Fruit fly (Drosophila melanogaster) whole organism, embryonic: Measurements from ENCODE around the gene CG13031.

ENCODE experiments used
- Adf1 ChIP-seq: fragments of 200-800 bp; sonication (Bioruptor generic); IDR thresholded peaks from 2 replicates; pipeline ENCODE4 v1.3.6; 2022; ENCODE audit warnings: missing biosample characterization, missing genetic modification characterization
- BEAF-32 ChIP-seq: fragments of 200-800 bp; sonication (Bioruptor generic); optimal IDR thresholded peaks from 3 replicates; lab custom pipeline; 2017; ENCODE audit warnings: missing biosample characterization, missing genetic modification characterization, mild to moderate bottlenecking, moderate library complexity, missing genetic modification reagents
- BtbVII ChIP-seq: fragments of 200-800 bp; sonication (Bioruptor generic); optimal IDR thresholded peaks from 3 replicates; lab custom pipeline; 2017; ENCODE audit warnings: missing biosample characterization, mild to moderate bottlenecking, missing genetic modification characterization
- Bteb2 ChIP-seq: fragments of 200-800 bp; sonication (Bioruptor generic); optimal IDR thresholded peaks from 2 replicates; lab custom pipeline; 2016; ENCODE audit warnings: missing biosample characterization, missing genetic modification characterization
- CG10543 ChIP-seq: fragments of 200-800 bp; sonication (Bioruptor generic); optimal IDR thresholded peaks from 3 replicates; lab custom pipeline; 2017; ENCODE audit warnings: missing biosample characterization, mild to moderate bottlenecking, missing genetic modification characterization, moderate library complexity
- CG11696 ChIP-seq: fragments of 200-800 bp; sonication (Bioruptor generic); IDR thresholded peaks from 2 replicates; pipeline ENCODE4 v1.3.6; 2022; ENCODE audit warnings: missing biosample characterization, missing genetic modification characterization
- CG12104 ChIP-seq: fragments of 200-800 bp; sonication (Bioruptor generic); optimal IDR thresholded peaks from 3 replicates; lab custom pipeline; 2016; ENCODE audit warnings: missing biosample characterization, missing genetic modification characterization
- CG13287 ChIP-seq: fragments of 200-800 bp; sonication (Bioruptor generic); IDR thresholded peaks from 2 replicates; pipeline ENCODE4 v1.3.6; 2022; ENCODE audit warnings: missing biosample characterization, missing genetic modification characterization; ENCODE audit not compliant: partially characterized antibody
- CG14710 ChIP-seq: fragments of 200-800 bp; sonication (Bioruptor generic); optimal IDR thresholded peaks from 3 replicates; lab custom pipeline; 2019; ENCODE audit warnings: missing biosample characterization, mild to moderate bottlenecking, missing genetic modification characterization, moderate library complexity
- CG14860 ChIP-seq: fragments of 200-800 bp; sonication (Bioruptor generic); IDR thresholded peaks from 3 replicates; pipeline ENCODE4 v1.3.6; 2022; ENCODE audit warnings: missing biosample characterization, missing genetic modification characterization; ENCODE audit not compliant: partially characterized antibody
- CG15479 ChIP-seq: fragments of 200-800 bp; sonication (Bioruptor generic); optimal IDR thresholded peaks from 3 replicates; lab custom pipeline; 2019; ENCODE audit warnings: missing biosample characterization, mild to moderate bottlenecking, missing genetic modification characterization, moderate library complexity
- CG18619 ChIP-seq: fragments of 200-800 bp; sonication (Bioruptor generic); optimal IDR thresholded peaks from 3 replicates; lab custom pipeline; 2017; ENCODE audit warnings: missing biosample characterization, mild to moderate bottlenecking, missing genetic modification characterization
- CG31388 ChIP-seq: fragments of 200-800 bp; sonication (Bioruptor generic); optimal IDR thresholded peaks from 2 replicates; lab custom pipeline; 2016; ENCODE audit warnings: missing biosample characterization, missing genetic modification characterization
- CG4730 ChIP-seq: fragments of 200-800 bp; sonication (Bioruptor generic); IDR thresholded peaks from 2 replicates; pipeline ENCODE4 v1.3.6; 2022; ENCODE audit warnings: missing biosample characterization, missing genetic modification characterization
- CG5180 ChIP-seq: fragments of 200-800 bp; sonication (Bioruptor generic); optimal IDR thresholded peaks from 3 replicates; lab custom pipeline; 2017; ENCODE audit warnings: missing biosample characterization, missing genetic modification characterization, mild to moderate bottlenecking, moderate library complexity, missing genetic modification reagents
- CG6654 ChIP-seq: fragments of 200-800 bp; sonication (Bioruptor generic); optimal IDR thresholded peaks from 2 replicates; lab custom pipeline; 2017; ENCODE audit warnings: missing biosample characterization, mild to moderate bottlenecking, missing genetic modification characterization
- CG6854 ChIP-seq: fragments of 200-800 bp; sonication (Bioruptor generic); optimal IDR thresholded peaks from 3 replicates; lab custom pipeline; 2017; ENCODE audit warnings: missing biosample characterization, mild to moderate bottlenecking, missing genetic modification characterization
- Dp ChIP-seq: fragments of 200-800 bp; sonication (Bioruptor generic); optimal IDR thresholded peaks from 2 replicates; lab custom pipeline; 2018; ENCODE audit warnings: missing biosample characterization, mild to moderate bottlenecking, missing genetic modification characterization, moderate library complexity
- Dref ChIP-seq: fragments of 200-800 bp; sonication (Bioruptor generic); IDR thresholded peaks from 2 replicates; pipeline ENCODE4 v1.3.6; 2022; ENCODE audit warnings: missing biosample characterization, missing genetic modification characterization
- Eip74EF ChIP-seq, 2 experiments: fragments of 200-800 bp in 1 of 2; fragments of >200 bp in 1 of 2; sonication (Bioruptor generic) in 1 of 2; optimal IDR thresholded peaks; 2 replicates each; lab custom pipeline; 2017 to 2019; ENCODE audit warnings: missing biosample characterization in 2 of 2, missing genetic modification characterization in 2 of 2, mild to moderate bottlenecking in 1 of 2, moderate library complexity in 1 of 2
- Opbp ChIP-seq: fragments of 200-800 bp; sonication (Bioruptor generic); IDR thresholded peaks from 3 replicates; pipeline ENCODE4 v1.3.6; 2022; ENCODE audit warnings: missing biosample characterization, missing genetic modification characterization; ENCODE audit not compliant: partially characterized antibody
- Side ChIP-seq: fragments of 200-800 bp; sonication (Bioruptor generic); optimal IDR thresholded peaks from 2 replicates; lab custom pipeline; 2016; ENCODE audit warnings: missing biosample characterization, missing genetic modification characterization
- Spps ChIP-seq: fragments of 200-800 bp; sonication (Bioruptor generic); optimal IDR thresholded peaks from 2 replicates; lab custom pipeline; 2018; ENCODE audit warnings: missing biosample characterization, mild to moderate bottlenecking, missing genetic modification characterization
- Sry-δ ChIP-seq: fragments of 200-800 bp; sonication (Bioruptor generic); optimal IDR thresholded peaks from 2 replicates; lab custom pipeline; 2016; ENCODE audit warnings: missing biosample characterization, missing genetic modification characterization
- ac ChIP-seq: fragments of 200-800 bp; sonication (Bioruptor generic); optimal IDR thresholded peaks from 3 replicates; lab custom pipeline; 2017; ENCODE audit warnings: missing biosample characterization, mild to moderate bottlenecking, missing genetic modification characterization
- al ChIP-seq: fragments of 200-800 bp; sonication (Bioruptor generic); IDR thresholded peaks from 2 replicates; pipeline ENCODE4 v1.3.6; 2022; ENCODE audit warnings: missing biosample characterization, missing genetic modification characterization
- amos ChIP-seq: fragments of 200-800 bp; sonication (Bioruptor generic); IDR thresholded peaks from 2 replicates; pipeline ENCODE4 v1.3.6; 2022; ENCODE audit warnings: missing biosample characterization, missing genetic modification characterization; ENCODE audit not compliant: partially characterized antibody
- bbx ChIP-seq: fragments of 200-800 bp; sonication (Bioruptor generic); IDR thresholded peaks from 2 replicates; pipeline ENCODE4 v1.3.6; 2022; ENCODE audit warnings: missing biosample characterization, missing genetic modification characterization; ENCODE audit not compliant: partially characterized antibody
- cad ChIP-seq: fragments of >200 bp; optimal IDR thresholded peaks from 2 replicates; lab custom pipeline; 2017; ENCODE audit warnings: missing biosample characterization, missing genetic modification characterization
- chinmo ChIP-seq: fragments of 200-800 bp; sonication (Bioruptor generic); IDR thresholded peaks from 4 replicates; pipeline ENCODE4 v1.3.6; 2022; ENCODE audit warnings: missing biosample characterization, missing genetic modification characterization; ENCODE audit not compliant: partially characterized antibody
- dmrt99B ChIP-seq: fragments of 200-800 bp; sonication (Bioruptor generic); optimal IDR thresholded peaks from 2 replicates; lab custom pipeline; 2018; ENCODE audit warnings: missing biosample characterization, mild to moderate bottlenecking, missing genetic modification characterization, moderate library complexity
- fd102C ChIP-seq: fragments of 200-800 bp; sonication (Bioruptor generic); optimal IDR thresholded peaks from 2 replicates; lab custom pipeline; 2018; ENCODE audit warnings: missing biosample characterization, mild to moderate bottlenecking, missing genetic modification characterization, moderate library complexity
- hb ChIP-seq: fragments of 200-800 bp; sonication (Bioruptor generic); IDR thresholded peaks from 3 replicates; pipeline ENCODE4 v1.3.6; 2022; ENCODE audit warnings: missing biosample characterization, missing genetic modification characterization; ENCODE audit not compliant: partially characterized antibody
- hbn ChIP-seq: fragments of 200-800 bp; sonication (Bioruptor generic); IDR thresholded peaks from 2 replicates; pipeline ENCODE4 v1.3.6; 2022; ENCODE audit warnings: missing biosample characterization, missing genetic modification characterization; ENCODE audit not compliant: partially characterized antibody
- kah ChIP-seq: fragments of 200-800 bp; sonication (Bioruptor generic); optimal IDR thresholded peaks from 2 replicates; lab custom pipeline; 2018; ENCODE audit warnings: missing biosample characterization, mild to moderate bottlenecking, missing genetic modification characterization
- kay ChIP-seq: fragments of 200-800 bp; sonication (Bioruptor generic); optimal IDR thresholded peaks from 2 replicates; lab custom pipeline; 2016; ENCODE audit warnings: missing biosample characterization, missing genetic modification characterization
- nerfin-2 ChIP-seq: fragments of 200-800 bp; sonication (Bioruptor generic); IDR thresholded peaks from 2 replicates; pipeline ENCODE4 v1.3.6; 2022; ENCODE audit warnings: missing biosample characterization, missing genetic modification characterization; ENCODE audit not compliant: partially characterized antibody
- onecut ChIP-seq: fragments of 200-800 bp; sonication (Bioruptor generic); IDR thresholded peaks from 2 replicates; pipeline ENCODE4 v1.3.6; 2022; ENCODE audit warnings: missing biosample characterization, missing genetic modification characterization
- peb ChIP-seq: fragments of 200-800 bp; sonication (Bioruptor generic); IDR thresholded peaks from 2 replicates; pipeline ENCODE4 v1.3.6; 2022; ENCODE audit warnings: missing biosample characterization, missing genetic modification characterization
- pzg ChIP-seq: fragments of 200-800 bp; sonication (Bioruptor generic); optimal IDR thresholded peaks from 3 replicates; lab custom pipeline; 2018; ENCODE audit warnings: missing biosample characterization, mild to moderate bottlenecking, missing genetic modification characterization, moderate library complexity
- sd ChIP-seq: fragments of 200-800 bp; sonication (Bioruptor generic); optimal IDR thresholded peaks from 3 replicates; lab custom pipeline; 2018; ENCODE audit warnings: missing biosample characterization, mild to moderate bottlenecking, missing genetic modification characterization, moderate library complexity
- twi ChIP-seq: fragments of 200-800 bp; optimal IDR thresholded peaks from 2 replicates; lab custom pipeline; 2019; ENCODE audit warnings: missing biosample characterization, mild to moderate bottlenecking, missing genetic modification characterization, moderate library complexity
- unpg ChIP-seq: fragments of 200-800 bp; sonication (Bioruptor generic); optimal IDR thresholded peaks from 3 replicates; lab custom pipeline; 2018; ENCODE audit warnings: missing biosample characterization, mild to moderate bottlenecking, missing genetic modification characterization, moderate library complexity
- zen2 ChIP-seq: fragments of 200-800 bp; sonication (Bioruptor generic); IDR thresholded peaks from 3 replicates; pipeline ENCODE4 v1.3.6; 2022; ENCODE audit warnings: missing biosample characterization, missing genetic modification characterization; ENCODE audit not compliant: partially characterized antibody
- zfh2 ChIP-seq: fragments of 200-800 bp; sonication (Bioruptor generic); optimal IDR thresholded peaks from 2 replicates; lab custom pipeline; 2016; ENCODE audit warnings: missing biosample characterization, missing genetic modification characterization

CG13031 gene

dm6 chr3L:16712371-16712770, 12.3 kb upstream of the CG13031 start (continued):
- TF ChIP-seq Dref, result 0 out of 2 replicates have a peak, but pooled peaks have one; percentile 11
- TF ChIP-seq onecut, result peak; percentile 100
- TF ChIP-seq kah, result no peak
- no peak for TF ChIP-seq CG10543 (GFP tag; lab: Kevin White, UChicago)
- TF ChIP-seq nerfin-2 (GFP tag; lab: Robert Waterston, UW), result 0 out of 2 replicates have a peak, but pooled peaks have one; percentile 11

- peak; percentile 45 for TF ChIP-seq hbn (GFP tag; lab: Robert Waterston, UW)
- TF ChIP-seq CG6854 (GFP tag; lab: Kevin White, UChicago), result peak; percentile 33
- TF ChIP-seq ac (GFP tag; lab: Kevin White, UChicago), result peak; percentile 66
- TF ChIP-seq Sry-δ, result peak; percentile 16
- TF ChIP-seq CG5180, result no peak
- no peak for TF ChIP-seq Bteb2 (GFP tag; lab: Kevin White, UChicago)
- no peak for TF ChIP-seq dmrt99B (tag; lab: Kevin White, UChicago)
- TF ChIP-seq Side (GFP tag; lab: Kevin White, UChicago), result peak; percentile 19
- TF ChIP-seq peb (GFP tag; lab: Robert Waterston, UW), result no peak
- TF ChIP-seq Spps (tag; lab: Kevin White, UChicago), result no peak
- peak; percentile 68 for TF ChIP-seq zen2 (GFP tag; lab: Robert Waterston, UW)
- peak; percentile 1 for TF ChIP-seq CG14710 (tag; lab: Kevin White, UChicago)
- TF ChIP-seq CG12104 (GFP tag; lab: Kevin White, UChicago), result no peak
- peak; percentile 76 for TF ChIP-seq Dp (GFP tag; lab: Kevin White, UChicago)
- TF ChIP-seq CG18619 (GFP tag; lab: Kevin White, UChicago), result no peak
- TF ChIP-seq unpg (GFP tag; lab: Kevin White, UChicago), result no peak
- no peak for TF ChIP-seq CG4730 (GFP tag; lab: Robert Waterston, UW)
- no peak for TF ChIP-seq Eip74EF (GFP tag; optimal IDR thresholded peaks at IDR 0.05; lab: Kevin White, UChicago)
- peak; percentile 19 for TF ChIP-seq pzg (GFP tag; lab: Kevin White, UChicago)
- TF ChIP-seq Dref, result peak; percentile 72
- 0 out of 2 replicates have a peak, but pooled peaks have one; percentile 49 for TF ChIP-seq CG11696 (GFP tag; lab: Robert Waterston, UW)
- no peak for TF ChIP-seq CG31388 (GFP tag; lab: Kevin White, UChicago)
- no peak for TF ChIP-seq kay (GFP tag; lab: Kevin White, UChicago)
- peak; percentile 71 for TF ChIP-seq CG13287 (GFP tag; lab: Robert Waterston, UW)
- TF ChIP-seq amos (GFP tag; lab: Robert Waterston, UW), result peak; percentile 55
- TF ChIP-seq hb (GFP tag; lab: Robert Waterston, UW), result peak; percentile 60; the same call in 1 of the 3 replicates
- no peak for TF ChIP-seq zfh2 (GFP tag; lab: Kevin White, UChicago)
- peak; percentile 82 for TF ChIP-seq bbx (GFP tag; lab: Robert Waterston, UW)
- peak; percentile 95 for TF ChIP-seq sd (tag; lab: Kevin White, UChicago)
- no peak for TF ChIP-seq CG15479 (GFP tag; lab: Kevin White, UChicago)
- peak; percentile 64; the same call in 2 of the 3 replicates for TF ChIP-seq CG14860 (GFP tag; lab: Robert Waterston, UW)
- peak; percentile 66; the same call in 2 of the 3 replicates for TF ChIP-seq Opbp
- no peak for TF ChIP-seq al (GFP tag; lab: Robert Waterston, UW)
- no peak for TF ChIP-seq cad
- peak; percentile 5 for TF ChIP-seq BtbVII (GFP tag; lab: Kevin White, UChicago)
- peak; percentile 11 for TF ChIP-seq twi (tag; lab: Kevin White, UChicago)
- TF ChIP-seq fd102C (GFP tag; lab: Kevin White, UChicago), result no peak
- TF ChIP-seq Adf1, result peak; percentile 38
- peak; percentile 18 for TF ChIP-seq BEAF-32
- peak; percentile 87; the same call in 2 of the 4 replicates for TF ChIP-seq chinmo (GFP tag; lab: Robert Waterston, UW)
- no peak for TF ChIP-seq CG6654 (GFP tag; lab: Kevin White, UChicago)
Measured at dm6 chr3L:16713446-16714192, 11.0 kb upstream of the CG13031 start.
